Fruit fly (Drosophila melanogaster) whole organism, embryonic: ENCODE data around the gene TBC1d7.
A peak's percentile ranks its signal among the peaks of the same experiment; 100 is the strongest.

ENCODE experiments used
- B-H1 ChIP-seq: fragments of 200-800 bp; sonication (Bioruptor generic); IDR thresholded peaks from 3 replicates; pipeline ENCODE4 v1.3.6; 2022; ENCODE audit warnings: missing biosample characterization, missing genetic modification characterization
- B-H2 ChIP-seq: fragments of 200-800 bp; sonication (Bioruptor generic); optimal IDR thresholded peaks from 2 replicates; lab custom pipeline; 2018; ENCODE audit warnings: missing biosample characterization, mild to moderate bottlenecking, missing genetic modification characterization
- CG10147 ChIP-seq: fragments of 200-800 bp; sonication (Bioruptor generic); optimal IDR thresholded peaks from 2 replicates; lab custom pipeline; 2019; ENCODE audit warnings: missing biosample characterization, mild to moderate bottlenecking, missing genetic modification characterization, moderate library complexity
- CG10959 ChIP-seq: fragments of 200-800 bp; sonication (Bioruptor generic); IDR thresholded peaks from 2 replicates; pipeline ENCODE4 v1.3.6; 2022; ENCODE audit warnings: missing biosample characterization, missing genetic modification characterization
- CG11456 ChIP-seq: fragments of 200-800 bp; sonication (Bioruptor generic); IDR thresholded peaks from 3 replicates; pipeline ENCODE4 v1.3.6; 2022; ENCODE audit warnings: missing biosample characterization, missing genetic modification characterization
- CG12299 ChIP-seq: fragments of 200-800 bp; sonication (Bioruptor generic); optimal IDR thresholded peaks from 2 replicates; lab custom pipeline; 2018; ENCODE audit warnings: missing biosample characterization, mild to moderate bottlenecking, missing genetic modification characterization
- CG1233 ChIP-seq: fragments of 200-800 bp; sonication (Bioruptor generic); optimal IDR thresholded peaks from 4 replicates; lab custom pipeline; 2018; ENCODE audit warnings: missing biosample characterization, mild to moderate bottlenecking, missing genetic modification characterization
- CG1647 ChIP-seq: fragments of 200-800 bp; sonication (Bioruptor generic); optimal IDR thresholded peaks from 3 replicates; lab custom pipeline; 2016; ENCODE audit warnings: missing biosample characterization, missing genetic modification characterization
- CG16815 ChIP-seq: fragments of 200-800 bp; sonication (Bioruptor generic); optimal IDR thresholded peaks from 3 replicates; lab custom pipeline; 2017; ENCODE audit warnings: missing biosample characterization, mild to moderate bottlenecking, missing genetic modification characterization
- CG17186 ChIP-seq: fragments of 200-800 bp; sonication (Bioruptor generic); optimal IDR thresholded peaks from 3 replicates; lab custom pipeline; 2017; ENCODE audit warnings: missing biosample characterization, missing genetic modification reagents, missing genetic modification characterization
- CG2889 ChIP-seq: fragments of 200-800 bp; sonication (Bioruptor generic); IDR thresholded peaks from 3 replicates; pipeline ENCODE4 v1.3.6; 2022; ENCODE audit warnings: missing biosample characterization, missing genetic modification characterization
- CG31388 ChIP-seq: fragments of 200-800 bp; sonication (Bioruptor generic); optimal IDR thresholded peaks from 2 replicates; lab custom pipeline; 2016; ENCODE audit warnings: missing biosample characterization, missing genetic modification characterization
- CG3163 ChIP-seq: fragments of 200-800 bp; sonication (Bioruptor generic); optimal IDR thresholded peaks from 3 replicates; lab custom pipeline; 2016; ENCODE audit warnings: missing biosample characterization, missing genetic modification characterization
- CG4282 ChIP-seq: fragments of 200-800 bp; sonication (Bioruptor generic); optimal IDR thresholded peaks from 2 replicates; lab custom pipeline; 2016; ENCODE audit warnings: missing biosample characterization, missing genetic modification characterization
- CG4328 ChIP-seq: fragments of 200-800 bp; sonication (Bioruptor generic); optimal IDR thresholded peaks from 3 replicates; lab custom pipeline; 2017; ENCODE audit warnings: missing biosample characterization, missing genetic modification reagents, missing genetic modification characterization
- CG4707 ChIP-seq: fragments of 200-800 bp; sonication (Bioruptor generic); optimal IDR thresholded peaks from 2 replicates; lab custom pipeline; 2018; ENCODE audit warnings: missing biosample characterization, mild to moderate bottlenecking, missing genetic modification characterization, moderate library complexity
- CG5245 ChIP-seq: fragments of 200-800 bp; sonication (Bioruptor generic); optimal IDR thresholded peaks from 3 replicates; lab custom pipeline; 2016; ENCODE audit warnings: missing biosample characterization, missing genetic modification characterization
- CG5953 ChIP-seq: fragments of 200-800 bp; sonication (Bioruptor generic); IDR thresholded peaks from 2 replicates; pipeline ENCODE4 v1.3.6; 2022; ENCODE audit warnings: missing biosample characterization, missing genetic modification characterization
- CG6654 ChIP-seq: fragments of 200-800 bp; sonication (Bioruptor generic); optimal IDR thresholded peaks from 2 replicates; lab custom pipeline; 2017; ENCODE audit warnings: missing biosample characterization, mild to moderate bottlenecking, missing genetic modification characterization
- CG6689 ChIP-seq: fragments of 200-800 bp; sonication (Bioruptor generic); IDR thresholded peaks from 2 replicates; pipeline ENCODE4 v1.3.6; 2022; ENCODE audit warnings: missing biosample characterization, missing genetic modification characterization
- CG7963 ChIP-seq: fragments of 200-800 bp; sonication (Bioruptor generic); IDR thresholded peaks from 3 replicates; pipeline ENCODE4 v1.3.6; 2022; ENCODE audit warnings: missing biosample characterization, missing genetic modification characterization; ENCODE audit not compliant: partially characterized antibody
- CG8924 ChIP-seq: fragments of 200-800 bp; optimal IDR thresholded peaks from 3 replicates; lab custom pipeline; 2019; ENCODE audit warnings: missing biosample characterization, mild to moderate bottlenecking, missing genetic modification characterization, moderate library complexity
- Chrac-16 ChIP-seq: fragments of 200-800 bp; sonication (Bioruptor generic); optimal IDR thresholded peaks from 3 replicates; lab custom pipeline; 2016; ENCODE audit warnings: missing biosample characterization, missing genetic modification characterization
- Dek ChIP-seq: fragments of 200-800 bp; sonication (Bioruptor generic); optimal IDR thresholded peaks from 3 replicates; lab custom pipeline; 2019; ENCODE audit warnings: missing biosample characterization, mild to moderate bottlenecking, missing genetic modification characterization, moderate library complexity
- Dip3 ChIP-seq: fragments of 200-800 bp; sonication (Bioruptor generic); optimal IDR thresholded peaks from 3 replicates; lab custom pipeline; 2016; ENCODE audit warnings: missing biosample characterization, missing genetic modification characterization
- HmgD ChIP-seq: fragments of 200-800 bp; sonication (Bioruptor generic); optimal IDR thresholded peaks from 3 replicates; lab custom pipeline; 2016; ENCODE audit warnings: missing biosample characterization, missing genetic modification characterization
- Hmx ChIP-seq: fragments of 200-800 bp; sonication (Bioruptor generic); optimal IDR thresholded peaks from 2 replicates; lab custom pipeline; 2016; ENCODE audit warnings: missing biosample characterization, missing genetic modification characterization
- Lpt ChIP-seq: fragments of >200 bp; optimal IDR thresholded peaks from 2 replicates; lab custom pipeline; 2018; ENCODE audit warnings: missing biosample characterization, missing genetic modification characterization
- Meics ChIP-seq: fragments of 200-800 bp; sonication (Bioruptor generic); optimal IDR thresholded peaks from 2 replicates; lab custom pipeline; 2017; ENCODE audit warnings: missing biosample characterization, mild to moderate bottlenecking, missing genetic modification characterization
- Mrtf ChIP-seq: fragments of 200-800 bp; sonication (Bioruptor generic); IDR thresholded peaks from 3 replicates; pipeline ENCODE4 v1.3.6; 2022; ENCODE audit warnings: missing biosample characterization, missing genetic modification characterization
- Optix ChIP-seq: fragments of 200-800 bp; sonication (Bioruptor generic); IDR thresholded peaks from 3 replicates; pipeline ENCODE4 v1.3.6; 2022; ENCODE audit warnings: missing biosample characterization, missing genetic modification characterization
- PHDP ChIP-seq: fragments of 200-800 bp; sonication (Bioruptor generic); optimal IDR thresholded peaks from 3 replicates; lab custom pipeline; 2018; ENCODE audit warnings: missing biosample characterization, mild to moderate bottlenecking, missing genetic modification characterization, moderate library complexity
- Sin3A ChIP-seq: fragments of >200 bp; optimal IDR thresholded peaks from 2 replicates; lab custom pipeline; 2018
- Sox100B ChIP-seq: fragments of 200-800 bp; sonication (Bioruptor generic); optimal IDR thresholded peaks from 3 replicates; lab custom pipeline; 2018; ENCODE audit warnings: missing biosample characterization, mild to moderate bottlenecking, missing genetic modification characterization
- Stat92E ChIP-seq, 3 experiments: fragments of >200 bp in 2 of 3; fragments of 200-800 bp in 1 of 3; sonication (Bioruptor generic) in 1 of 3; optimal IDR thresholded peaks; 2 replicates each; lab custom pipeline; 2017 to 2019; ENCODE audit warnings: missing biosample characterization in 3 of 3, missing genetic modification characterization in 3 of 3, mild to moderate bottlenecking in 1 of 3, moderate library complexity in 1 of 3
- ac ChIP-seq: fragments of 200-800 bp; sonication (Bioruptor generic); optimal IDR thresholded peaks from 3 replicates; lab custom pipeline; 2017; ENCODE audit warnings: missing biosample characterization, mild to moderate bottlenecking, missing genetic modification characterization
- ara ChIP-seq: fragments of 200-800 bp; sonication (Bioruptor generic); IDR thresholded peaks from 2 replicates; pipeline ENCODE4 v1.3.6; 2022; ENCODE audit warnings: missing biosample characterization, missing genetic modification characterization
- cg ChIP-seq: fragments of 200-800 bp; sonication (Bioruptor generic); optimal IDR thresholded peaks from 3 replicates; lab custom pipeline; 2019; ENCODE audit warnings: missing biosample characterization, mild to moderate bottlenecking, missing genetic modification characterization, moderate library complexity
- cwo ChIP-seq: fragments of 200-800 bp; sonication (Bioruptor generic); optimal IDR thresholded peaks from 3 replicates; lab custom pipeline; 2017; ENCODE audit warnings: missing biosample characterization, missing genetic modification characterization, mild to moderate bottlenecking, moderate library complexity, missing genetic modification reagents
- da ChIP-seq: fragments of 200-800 bp; sonication (Bioruptor generic); optimal IDR thresholded peaks from 2 replicates; lab custom pipeline; 2016; ENCODE audit warnings: missing biosample characterization, missing genetic modification characterization
- fru ChIP-seq: fragments of >200 bp; optimal IDR thresholded peaks from 2 replicates; lab custom pipeline; 2017
- grau ChIP-seq: fragments of 200-800 bp; optimal IDR thresholded peaks from 3 replicates; lab custom pipeline; 2019; ENCODE audit warnings: missing biosample characterization, mild to moderate bottlenecking, missing genetic modification characterization, moderate library complexity
- ken ChIP-seq: fragments of 200-800 bp; sonication (Bioruptor generic); IDR thresholded peaks from 3 replicates; pipeline ENCODE4 v1.3.6; 2022; ENCODE audit warnings: missing biosample characterization, missing genetic modification characterization
- lilli ChIP-seq: fragments of 200-800 bp; sonication (Bioruptor generic); optimal IDR thresholded peaks from 3 replicates; lab custom pipeline; 2016; ENCODE audit warnings: missing biosample characterization, missing genetic modification characterization
- pb ChIP-seq: fragments of 200-800 bp; sonication (Bioruptor generic); optimal IDR thresholded peaks from 3 replicates; lab custom pipeline; 2016; ENCODE audit warnings: missing biosample characterization, missing genetic modification characterization
- pita ChIP-seq: fragments of 200-800 bp; sonication (Bioruptor generic); optimal IDR thresholded peaks from 2 replicates; lab custom pipeline; 2017; ENCODE audit warnings: missing biosample characterization, mild to moderate bottlenecking, missing genetic modification characterization
- ro ChIP-seq: fragments of 200-800 bp; sonication (Bioruptor generic); IDR thresholded peaks from 2 replicates; pipeline ENCODE4 v1.3.6; 2022; ENCODE audit warnings: missing biosample characterization, missing genetic modification characterization
- run ChIP-seq: fragments of 200-800 bp; sonication (Bioruptor generic); optimal IDR thresholded peaks from 3 replicates; lab custom pipeline; 2018; ENCODE audit warnings: missing biosample characterization, mild to moderate bottlenecking, missing genetic modification characterization
- scrt ChIP-seq: fragments of 200-800 bp; sonication (Bioruptor generic); optimal IDR thresholded peaks from 2 replicates; lab custom pipeline; 2018; ENCODE audit warnings: missing biosample characterization, mild to moderate bottlenecking, missing genetic modification characterization, moderate library complexity
- sens ChIP-seq: fragments of 200-800 bp; sonication (Bioruptor generic); peaks from one replicate; lab custom pipeline; 2016; ENCODE audit warnings: missing biosample characterization, missing genetic modification characterization
- vnd ChIP-seq: fragments of 200-800 bp; sonication (Bioruptor generic); IDR thresholded peaks from 3 replicates; pipeline ENCODE4 v1.3.6; 2022; ENCODE audit warnings: missing biosample characterization, missing genetic modification characterization; ENCODE audit not compliant: partially characterized antibody

The TBC1d7 gene

dm6 chr3R:24161173-24161811 lies at the start of gene TBC1d7, which contains the start of gene Myo95E (continued):
- TF ChIP-seq CG17186 (peak; percentile 42), CG5953 (GFP tag; lab: Robert Waterston, UW) (peak; percentile 89), fru (lab: Kevin White, UChicago) (no peak), CG4328 (peak; percentile 54), CG3163 (no peak), B-H1 (peak; percentile 81), run (tag; lab: Kevin White, UChicago) (peak; percentile 72), cwo (GFP tag; lab: Kevin White, UChicago) (peak; percentile 76), pb (GFP tag; lab: Kevin White, UChicago) (no peak), pita (GFP tag; lab: Kevin White, UChicago) (no peak), B-H2 (GFP tag; lab: Kevin White, UChicago) (peak; percentile 61), grau (tag; lab: Kevin White, UChicago) (peak; percentile 89), Chrac-16 (peak; percentile 86), da (GFP tag; lab: Kevin White, UChicago) (no peak), CG4707 (GFP tag; lab: Kevin White, UChicago) (peak; percentile 23), Sin3A (lab: Kevin White, UChicago) (peak; percentile 5), Optix (GFP tag; lab: Robert Waterston, UW) (peak; percentile 88), Dip3 (peak; percentile 54), CG1647 (GFP tag; lab: Kevin White, UChicago) (peak; percentile 53), CG7963 (GFP tag; lab: Robert Waterston, UW) (0 out of 3 replicates have a peak, but pooled peaks have one; percentile 11), Meics (peak; percentile 88), CG11456 (GFP tag; lab: Robert Waterston, UW) (peak; percentile 87), Dek (tag; lab: Kevin White, UChicago) (peak; percentile 90), CG2889 (GFP tag; lab: Robert Waterston, UW) (peak; percentile 82), sens (peak; percentile 88), CG4282 (GFP tag; lab: Kevin White, UChicago) (no peak), Sox100B (peak; percentile 86), ara (peak; percentile 94), ken (GFP tag; lab: Robert Waterston, UW) (peak; percentile 92), Hmx (no peak), CG31388 (GFP tag; lab: Kevin White, UChicago) (peak; percentile 50), lilli (GFP tag; lab: Kevin White, UChicago) (peak; percentile 79), CG5245 (peak; percentile 71), HmgD (no peak), CG10959 (GFP tag; lab: Robert Waterston, UW) (peak; percentile 89), CG1233 (GFP tag; lab: Kevin White, UChicago) (peak; percentile 81), Lpt (GFP tag; lab: Kevin White, UChicago) (no peak), CG6689 (peak; percentile 97), Mrtf (peak; percentile 73; the same call in 2 of the 3 replicates), CG6654 (GFP tag; lab: Kevin White, UChicago) (peak; percentile 58), cg (GFP tag; lab: Kevin White, UChicago) (no peak), scrt (GFP tag; lab: Kevin White, UChicago) (peak; percentile 68), Stat92E (GFP tag; optimal IDR thresholded peaks at IDR 0.05; lab: Kevin White, UChicago) (peak in 1 of 3 experiments; percentile 7), PHDP (peak; percentile 90), CG12299 (tag; lab: Kevin White, UChicago) (peak; percentile 79), vnd (GFP tag; lab: Robert Waterston, UW) (peak; percentile 59; the same call in 1 of the 3 replicates), ro (GFP tag; lab: Robert Waterston, UW) (peak; percentile 72), CG8924 (tag; lab: Kevin White, UChicago) (peak; percentile 91), ac (GFP tag; lab: Kevin White, UChicago) (no peak), CG10147 (GFP tag; lab: Kevin White, UChicago) (peak; percentile 86), CG16815 (GFP tag; lab: Kevin White, UChicago) (peak; percentile 79)
